Worm (Caenorhabditis elegans) whole organism, mixed stage, embryonic: ENCODE data around the gene rha-2.

Experiments
- M03D4.4 ChIP-seq: sonication (generic microtip); optimal IDR thresholded peaks from 2 replicates; lab custom pipeline; 2017; ENCODE audit warnings: mild to moderate bottlenecking, missing genetic modification characterization, missing compliant biosample characterization
- bed-3 ChIP-seq: fragments of 200-800 bp; sonication (Bioruptor generic); optimal IDR thresholded peaks from 3 replicates; lab custom pipeline; 2018; ENCODE audit warnings: mild to moderate bottlenecking, missing genetic modification characterization, moderate library complexity, missing compliant biosample characterization
- blmp-1 ChIP-seq: fragments of 150-350 bp; optimal IDR thresholded peaks from 2 replicates; lab custom pipeline; 2014; ENCODE audit warnings: missing biosample characterization, missing genetic modification characterization
- ceh-39 ChIP-seq: fragments of 150-350 bp; optimal IDR thresholded peaks from 2 replicates; lab custom pipeline; 2014; ENCODE audit warnings: missing biosample characterization, missing genetic modification characterization
- ceh-43 ChIP-seq: fragments of 200-800 bp; sonication (Bioruptor generic); optimal IDR thresholded peaks from 2 replicates; lab custom pipeline; 2018; ENCODE audit warnings: mild to moderate bottlenecking, missing genetic modification characterization, moderate library complexity, missing compliant biosample characterization
- ces-1 ChIP-seq: fragments of 150-350 bp; optimal IDR thresholded peaks from 2 replicates; lab custom pipeline; 2014; ENCODE audit warnings: missing biosample characterization, missing genetic modification reagents, missing genetic modification characterization
- cnd-1 ChIP-seq: fragments of 200-800 bp; sonication (Bioruptor generic); optimal IDR thresholded peaks from 2 replicates; lab custom pipeline; 2018; ENCODE audit warnings: mild to moderate bottlenecking, missing genetic modification characterization, missing compliant biosample characterization
- drap-1 ChIP-seq: fragments of 200-800 bp; sonication (Bioruptor generic); optimal IDR thresholded peaks from 3 replicates; lab custom pipeline; 2018; ENCODE audit warnings: mild to moderate bottlenecking, missing genetic modification characterization, missing compliant biosample characterization
- elt-1 ChIP-seq: sonication (generic microtip); optimal IDR thresholded peaks from 2 replicates; lab custom pipeline; 2017; ENCODE audit warnings: missing genetic modification characterization, mild to moderate bottlenecking, missing compliant biosample characterization, antibody characterized with exemption, moderate library complexity, borderline replicate concordance; ENCODE audit not compliant: insufficient read depth
- elt-3 ChIP-seq: fragments of 150-350 bp; optimal IDR thresholded peaks from 2 replicates; lab custom pipeline; 2014; ENCODE audit warnings: missing biosample characterization, missing genetic modification characterization
- ham-2 ChIP-seq: fragments of 200-800 bp; sonication (Bioruptor generic); optimal IDR thresholded peaks from 2 replicates; lab custom pipeline; 2018; ENCODE audit warnings: mild to moderate bottlenecking, missing genetic modification characterization, missing compliant biosample characterization
- hlh-1 ChIP-seq: fragments of 150-350 bp; optimal IDR thresholded peaks from 2 replicates; lab custom pipeline; 2014; ENCODE audit warnings: missing biosample characterization, missing genetic modification reagents, missing genetic modification characterization
- lin-32 ChIP-seq: fragments of 200-800 bp; sonication (Bioruptor generic); optimal IDR thresholded peaks from 2 replicates; lab custom pipeline; 2018; ENCODE audit warnings: mild to moderate bottlenecking, missing genetic modification characterization, missing compliant biosample characterization
- lsy-2 ChIP-seq: fragments of 150-350 bp; optimal IDR thresholded peaks from 2 replicates; lab custom pipeline; 2014; ENCODE audit warnings: missing biosample characterization, missing genetic modification characterization
- mab-5 ChIP-seq: fragments of 150-350 bp; optimal IDR thresholded peaks from 2 replicates; lab custom pipeline; 2014; ENCODE audit warnings: missing biosample characterization, missing genetic modification characterization
- mep-1 ChIP-seq: fragments of 150-350 bp; optimal IDR thresholded peaks from 2 replicates; lab custom pipeline; 2017; ENCODE audit warnings: missing biosample characterization, missing genetic modification reagents, missing genetic modification characterization, inconsistent platforms
- mls-2 ChIP-seq: sonication (generic microtip); optimal IDR thresholded peaks from 2 replicates; lab custom pipeline; 2016; ENCODE audit warnings: mild to moderate bottlenecking, missing genetic modification characterization, moderate library complexity, missing compliant biosample characterization
- nhr-2 ChIP-seq: fragments of 150-350 bp; optimal IDR thresholded peaks from 2 replicates; lab custom pipeline; 2014; ENCODE audit warnings: missing biosample characterization, missing genetic modification characterization
- nhr-237 ChIP-seq: fragments of 150-350 bp; optimal IDR thresholded peaks from 2 replicates; lab custom pipeline; 2014; ENCODE audit warnings: missing biosample characterization, missing genetic modification characterization
- nhr-28 ChIP-seq: fragments of 150-350 bp; optimal IDR thresholded peaks from 2 replicates; lab custom pipeline; 2014; ENCODE audit warnings: missing biosample characterization, missing genetic modification characterization
- nhr-76 ChIP-seq: sonication (generic microtip); optimal IDR thresholded peaks from 2 replicates; lab custom pipeline; 2017; ENCODE audit warnings: missing biosample characterization, missing genetic modification characterization
- pha-4 ChIP-seq: fragments of 150-350 bp; optimal IDR thresholded peaks from 2 replicates; lab custom pipeline; 2018; ENCODE audit warnings: missing biosample characterization, missing genetic modification reagents, missing genetic modification characterization
- snpc-4 ChIP-seq: fragments of 150-350 bp; optimal IDR thresholded peaks from 2 replicates; lab custom pipeline; 2014; ENCODE audit warnings: missing biosample characterization, missing genetic modification characterization
- sptf-1 ChIP-seq: sonication (generic microtip); optimal IDR thresholded peaks from 2 replicates; lab custom pipeline; 2017; ENCODE audit warnings: mild to moderate bottlenecking, missing genetic modification characterization, moderate library complexity, missing compliant biosample characterization
- tbx-8 ChIP-seq: fragments of 200-800 bp; sonication (Bioruptor generic); optimal IDR thresholded peaks from 2 replicates; lab custom pipeline; 2018; ENCODE audit warnings: mild to moderate bottlenecking, missing genetic modification characterization, moderate library complexity, missing compliant biosample characterization
- unc-120 ChIP-seq: sonication (generic microtip); optimal IDR thresholded peaks from 2 replicates; lab custom pipeline; 2017; ENCODE audit warnings: missing genetic modification characterization, missing compliant biosample characterization; ENCODE audit not compliant: poor library complexity, severe bottlenecking
- unc-39 ChIP-seq: fragments of 150-350 bp; optimal IDR thresholded peaks from 2 replicates; lab custom pipeline; 2014; ENCODE audit warnings: missing biosample characterization, missing genetic modification characterization
- unc-62 ChIP-seq: fragments of 150-350 bp; optimal IDR thresholded peaks from 2 replicates; lab custom pipeline; 2014; ENCODE audit warnings: missing biosample characterization, missing genetic modification reagents, missing genetic modification characterization
- zip-8 ChIP-seq: fragments of 150-350 bp; optimal IDR thresholded peaks from 2 replicates; lab custom pipeline; 2014; ENCODE audit warnings: missing biosample characterization, missing genetic modification characterization
- ztf-11 ChIP-seq: fragments of 150-350 bp; optimal IDR thresholded peaks from 2 replicates; lab custom pipeline; 2014; ENCODE audit warnings: missing biosample characterization, missing genetic modification characterization

Gene rha-2

ce11 chrIII:8609683-8610082, 4.7 kb downstream of the rha-2 start, which contains the start of gene C06E1.9:
TSS of gene C06E1.9 (minus strand) at chrIII:8609783.
- TF ChIP-seq ztf-11 (tag; lab: Kevin White, UChicago) (no peak), cnd-1 (tag; lab: Kevin White, UChicago) (no peak), sptf-1 (tag; lab: Kevin White, UChicago) (no peak), tbx-8 (GFP tag; lab: Kevin White, UChicago) (no peak), zip-8 (tag; lab: Kevin White, UChicago) (no peak), elt-1 (no peak), hlh-1 (tag; lab: Kevin White, UChicago) (no peak), mls-2 (tag; lab: Kevin White, UChicago) (no peak), nhr-28 (tag; lab: Kevin White, UChicago) (no peak), bed-3 (GFP tag; lab: Kevin White, UChicago) (no peak), nhr-76 (no peak), nhr-237 (tag; lab: Kevin White, UChicago) (no peak), ham-2 (GFP tag; lab: Kevin White, UChicago) (no peak), unc-120 (no peak), lsy-2 (no peak), nhr-2 (tag; lab: Kevin White, UChicago) (no peak)

DNA sequence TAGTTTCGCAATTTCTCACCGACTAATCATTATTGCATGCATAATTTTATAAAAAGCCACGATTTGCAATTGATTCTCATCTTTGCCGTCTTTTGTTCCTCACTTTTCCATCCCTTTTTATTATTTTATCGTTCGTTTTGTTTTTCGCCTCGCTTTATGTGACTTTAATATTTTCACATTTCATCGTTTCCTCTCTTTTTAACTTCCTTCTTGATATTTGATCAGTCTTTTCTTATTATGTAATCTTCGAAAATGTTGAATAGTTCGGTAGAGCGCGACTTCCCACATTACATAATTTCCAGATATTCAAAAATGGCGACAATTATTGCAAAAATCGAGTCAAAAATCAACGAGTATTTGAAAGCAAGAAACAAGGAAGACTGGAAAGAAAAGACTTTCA, 8.8 kb downstream of the rha-2 start, which contains the start of gene C06E1.1:
Gene C06E1.1, plus strand, starts transcription at position 301 of the 400 bp plus-strand sequence.
- TF ChIP-seq mab-5 (no peak), sptf-1 (tag; lab: Kevin White, UChicago) (no peak), unc-62 (GFP tag; lab: Kevin White, UChicago) (no peak), bed-3 (GFP tag; lab: Kevin White, UChicago) (no peak), ztf-11 (tag; lab: Kevin White, UChicago) (no peak), blmp-1 (no peak), elt-1 (no peak), unc-120 (no peak), ceh-43 (GFP tag; lab: Kevin White, UChicago) (no peak), lsy-2 (no peak), cnd-1 (tag; lab: Kevin White, UChicago) (no peak), nhr-28 (tag; lab: Kevin White, UChicago) (no peak), lin-32 (GFP tag; lab: Kevin White, UChicago) (no peak), tbx-8 (GFP tag; lab: Kevin White, UChicago) (no peak), ces-1 (GFP tag; lab: Kevin White, UChicago) (no peak), zip-8 (tag; lab: Kevin White, UChicago) (no peak), hlh-1 (tag; lab: Kevin White, UChicago) (no peak), nhr-237 (tag; lab: Kevin White, UChicago) (no peak), mep-1 (no peak), M03D4.4 (tag; lab: Kevin White, UChicago) (no peak)
- TF ChIP-seq, all 35 proteins: peak for 0

ce11 chrIII:8602148-8602547, 12.2 kb downstream of the rha-2 start:
- TF ChIP-seq lin-32 (GFP tag; lab: Kevin White, UChicago) (no peak), elt-3 (no peak), blmp-1 (peak; percentile 56), ham-2 (GFP tag; lab: Kevin White, UChicago) (peak; percentile 95), zip-8 (tag; lab: Kevin White, UChicago) (peak; percentile 33), cnd-1 (tag; lab: Kevin White, UChicago) (no peak)

DNA sequence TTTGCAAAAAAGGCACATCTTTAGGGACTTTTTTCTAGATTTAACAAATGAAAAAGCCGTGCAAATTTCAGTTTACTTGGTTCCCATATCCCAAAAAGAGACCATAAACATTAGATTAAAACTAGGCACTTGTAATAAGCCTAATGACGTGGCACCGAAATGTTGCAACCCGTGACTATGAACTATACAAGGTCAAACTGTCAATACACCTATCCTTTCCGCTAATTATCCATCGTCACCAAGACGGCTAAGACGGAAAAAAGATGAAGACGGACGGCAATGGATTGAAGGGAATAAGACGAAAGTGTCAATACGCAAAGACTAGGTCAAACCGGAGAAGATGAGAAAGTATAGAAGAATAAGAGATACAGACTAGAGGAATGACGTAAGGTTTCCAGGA, 15.4 kb downstream of the rha-2 start:
- TF ChIP-seq ham-2 (GFP tag; lab: Kevin White, UChicago) (peak; percentile 88), unc-120 (no peak)

DNA sequence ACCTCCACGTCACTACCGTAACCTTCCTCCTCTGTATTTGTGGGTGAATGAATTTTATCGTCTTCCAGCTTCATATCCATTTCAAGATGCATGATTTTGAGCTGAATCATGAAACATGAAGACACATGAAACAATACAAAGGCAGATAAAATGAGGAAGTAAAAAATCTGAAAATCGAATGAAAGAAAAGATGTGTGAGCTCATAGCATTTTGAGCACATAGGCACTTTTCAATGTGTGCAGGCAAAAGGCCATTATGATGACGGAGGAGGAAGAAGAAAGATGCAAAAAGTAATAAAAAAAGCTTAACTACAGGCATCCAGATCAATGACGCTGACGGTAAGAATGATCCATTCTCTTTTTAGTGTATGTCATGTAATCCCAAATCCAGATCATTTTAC, 16.6 kb downstream of the rha-2 start, which contains the start of gene ztf-30:
Gene ztf-30, minus strand, starts transcription at position 101 of the 400 bp plus-strand sequence.
- no peak for TF ChIP-seq ceh-39 (tag; lab: Kevin White, UChicago)

ce11 chrIII:8596692-8597091, 17.7 kb downstream of the rha-2 start:
- TF ChIP-seq lin-32 (GFP tag; lab: Kevin White, UChicago) (no peak), ces-1 (GFP tag; lab: Kevin White, UChicago) (peak; percentile 27), ham-2 (GFP tag; lab: Kevin White, UChicago) (peak; percentile 73), zip-8 (tag; lab: Kevin White, UChicago) (peak; percentile 70), blmp-1 (peak; percentile 73), ceh-43 (GFP tag; lab: Kevin White, UChicago) (no peak)

DNA sequence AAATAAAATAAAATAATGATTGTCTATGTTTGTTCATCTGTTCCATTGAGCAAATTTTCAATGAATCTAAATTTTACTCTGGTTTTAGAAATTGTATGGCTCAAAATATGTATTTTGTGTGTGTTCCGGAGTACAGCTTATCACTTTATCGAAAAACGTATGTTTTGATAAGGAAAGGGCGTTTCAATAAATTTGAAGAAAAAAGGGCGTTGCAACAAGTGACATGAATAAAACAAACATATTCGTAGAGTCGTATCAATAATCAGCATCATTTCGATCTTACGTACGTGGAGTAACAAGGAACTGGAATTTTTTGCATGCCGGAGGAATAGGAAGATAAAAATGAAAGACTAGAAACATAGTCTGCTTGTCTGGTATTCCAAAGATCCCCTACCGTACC, 20.3 kb downstream of the rha-2 start:
- TF ChIP-seq ham-2 (GFP tag; lab: Kevin White, UChicago) (no peak), mls-2 (tag; lab: Kevin White, UChicago) (no peak), tbx-8 (GFP tag; lab: Kevin White, UChicago) (no peak), drap-1 (GFP tag; lab: Kevin White, UChicago) (no peak), unc-39 (tag; lab: Kevin White, UChicago) (no peak), ztf-11 (tag; lab: Kevin White, UChicago) (no peak), ceh-39 (tag; lab: Kevin White, UChicago) (no peak), sptf-1 (tag; lab: Kevin White, UChicago) (no peak), unc-120 (no peak), lsy-2 (no peak), pha-4 (tag; lab: Kevin White, UChicago) (no peak), M03D4.4 (tag; lab: Kevin White, UChicago) (no peak), snpc-4 (tag; lab: Kevin White, UChicago) (no peak), blmp-1 (no peak), mab-5 (no peak)
